Worm (Caenorhabditis elegans): ENCODE measurements around the gene fubl-1.

The fubl-1 gene

ce11 chrV:10202340-10202739 is 36.3 kb downstream of the fubl-1 start:
- TF ChIP-seq ham-2 (GFP tag; optimal IDR thresholded peaks at IDR 0.05) (no peak), ces-1 (GFP tag; optimal IDR thresholded peaks at IDR 0.05) (no peak), zip-8 (tag; optimal IDR thresholded peaks at IDR 0.05) (no peak), hlh-1 (tag; optimal IDR thresholded peaks at IDR 0.05) (no peak), nhr-28 (tag; optimal IDR thresholded peaks at IDR 0.05) (no peak), M03D4.4 (tag; optimal IDR thresholded peaks at IDR 0.05) (no peak), cnd-1 (tag; optimal IDR thresholded peaks at IDR 0.05) (no peak), nhr-237 (tag; optimal IDR thresholded peaks at IDR 0.05) (no peak), unc-62 (GFP tag; optimal IDR thresholded peaks at IDR 0.05) (no peak), ztf-11 (tag; optimal IDR thresholded peaks at IDR 0.05) (no peak), sem-2 (GFP tag; optimal IDR thresholded peaks at IDR 0.05) (no peak), sptf-1 (tag; optimal IDR thresholded peaks at IDR 0.05) (no peak), mep-1 (tag; optimal IDR thresholded peaks at IDR 0.05) (no peak), lin-13 (tag; optimal IDR thresholded peaks at IDR 0.05) (no peak), snpc-4 (tag; optimal IDR thresholded peaks at IDR 0.05) (no peak), nhr-12 (tag; optimal IDR thresholded peaks at IDR 0.05) (no peak), unc-120 (tag; optimal IDR thresholded peaks at IDR 0.05; ENCODE audit: poor library complexity, severe bottlenecking) (no peak)

DNA sequence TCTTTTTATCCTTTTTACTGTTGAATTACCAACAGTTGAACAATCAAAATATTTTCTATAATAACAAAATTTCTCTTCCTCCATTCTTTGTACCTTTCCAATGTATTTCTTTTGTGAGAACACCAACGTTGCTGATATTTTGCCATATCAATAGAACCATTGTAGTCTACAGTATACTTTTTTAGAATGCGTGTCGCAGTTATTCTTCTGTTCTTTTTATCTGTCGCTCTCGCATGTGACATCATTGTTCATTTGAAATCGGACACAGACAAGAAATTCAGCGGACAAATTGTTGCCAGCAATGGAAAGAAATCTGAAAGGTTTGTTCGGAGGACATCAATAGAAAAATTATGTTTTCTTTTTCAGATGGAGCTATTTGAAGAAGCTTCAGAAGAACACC is 36.8 kb downstream of the fubl-1 start, which contains the start of gene ZK856.7:
Gene ZK856.7 (plus strand): TSS at position 186 of the 400 bp plus-strand sequence.
- TF ChIP-seq unc-39 (tag; optimal IDR thresholded peaks at IDR 0.05) (no peak), blmp-1 (tag; optimal IDR thresholded peaks at IDR 0.05) (no peak), sptf-1 (tag; optimal IDR thresholded peaks at IDR 0.05) (no peak), hlh-1 (tag; optimal IDR thresholded peaks at IDR 0.05) (no peak), ceh-39 (tag; optimal IDR thresholded peaks at IDR 0.05) (no peak), nhr-12 (tag; optimal IDR thresholded peaks at IDR 0.05) (no peak)

ce11 chrV:10198386-10198785 is 40.3 kb downstream of the fubl-1 start, which contains the start of gene ZK856.6:
Gene ZK856.6 (plus strand): TSS chrV:10198686.
- no peak for TF ChIP-seq ztf-11 (tag; optimal IDR thresholded peaks at IDR 0.05)
- TF ChIP-seq ceh-83 (GFP tag; optimal IDR thresholded peaks at IDR 0.05), result no peak
- no peak for TF ChIP-seq ces-1 (GFP tag; optimal IDR thresholded peaks at IDR 0.05)
- no peak for TF ChIP-seq flh-1 (GFP tag; optimal IDR thresholded peaks at IDR 0.05)
- TF ChIP-seq drap-1 (GFP tag; optimal IDR thresholded peaks at IDR 0.05), result no peak
- TF ChIP-seq ceh-39 (tag; optimal IDR thresholded peaks at IDR 0.05), result no peak
- no peak for TF ChIP-seq nhr-76 (tag; optimal IDR thresholded peaks at IDR 0.05)

DNA sequence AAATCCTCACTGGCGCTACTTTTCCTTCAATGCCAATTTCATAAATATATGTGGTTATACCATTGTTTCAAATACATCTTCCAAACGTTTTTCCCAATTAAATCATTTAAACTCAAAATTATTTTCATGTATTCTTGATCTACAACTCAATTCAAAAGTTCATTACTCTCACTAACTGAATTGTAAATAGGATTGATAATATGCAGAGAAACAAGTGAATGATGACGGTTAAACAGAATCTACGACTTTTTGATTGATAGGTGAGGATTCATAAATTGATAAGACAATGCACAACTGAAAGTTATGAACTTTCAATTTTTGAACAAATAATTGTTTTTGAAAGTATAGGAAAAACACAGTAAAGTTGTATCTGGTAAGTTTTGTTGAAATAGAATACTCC is 47.4 kb downstream of the fubl-1 start:
- TF ChIP-seq ceh-43 (GFP tag; optimal IDR thresholded peaks at IDR 0.05) (no peak), sem-2 (GFP tag; optimal IDR thresholded peaks at IDR 0.05) (no peak), nhr-237 (tag; optimal IDR thresholded peaks at IDR 0.05) (no peak), ham-2 (GFP tag; optimal IDR thresholded peaks at IDR 0.05) (no peak), pha-4 (tag; optimal IDR thresholded peaks at IDR 0.05) (no peak), M03D4.4 (tag; optimal IDR thresholded peaks at IDR 0.05) (no peak), lsy-2 (tag; optimal IDR thresholded peaks at IDR 0.05) (no peak), lin-13 (tag; optimal IDR thresholded peaks at IDR 0.05) (no peak), mep-1 (tag; optimal IDR thresholded peaks at IDR 0.05) (no peak), nhr-28 (tag; optimal IDR thresholded peaks at IDR 0.05) (no peak), unc-120 (tag; optimal IDR thresholded peaks at IDR 0.05; ENCODE audit: poor library complexity, severe bottlenecking) (no peak)

- TF ChIP-seq drap-1 (GFP tag; optimal IDR thresholded peaks at IDR 0.05), result no peak
- TF ChIP-seq elt-1 (tag; optimal IDR thresholded peaks at IDR 0.05; ENCODE audit: borderline replicate concordance, insufficient read depth), result no peak
- no peak for TF ChIP-seq ces-1 (GFP tag; optimal IDR thresholded peaks at IDR 0.05)
- no peak for TF ChIP-seq mls-2 (tag; optimal IDR thresholded peaks at IDR 0.05)
- TF ChIP-seq zip-8 (tag; optimal IDR thresholded peaks at IDR 0.05), result no peak
- TF ChIP-seq mep-1 (tag; optimal IDR thresholded peaks at IDR 0.05), result no peak
- no peak for TF ChIP-seq sem-2 (GFP tag; optimal IDR thresholded peaks at IDR 0.05)
- TF ChIP-seq nhr-12 (tag; optimal IDR thresholded peaks at IDR 0.05), result no peak
- TF ChIP-seq unc-39 (tag; optimal IDR thresholded peaks at IDR 0.05), result no peak
Measured at ce11 chrV:10190081-10190556, 48.5 kb downstream of the fubl-1 start, which contains the start of gene ZK856.5. Gene ZK856.5 (minus strand): TSS chrV:10190131.

All from whole organism, mixed stage, embryonic.